Fruit fly (Drosophila melanogaster) whole organism, wandering third instar larva: ENCODE results near the gene CG13678.

ENCODE experiments used
- Abd-B ChIP-seq: fragments of >200 bp; optimal IDR thresholded peaks from 2 replicates; lab custom pipeline; 2017; ENCODE audit warnings: missing biosample characterization, missing genetic modification characterization
- CG32264 ChIP-seq: fragments of 200-800 bp; sonication (Bioruptor generic); optimal IDR thresholded peaks from 2 replicates; lab custom pipeline; 2016; ENCODE audit warnings: missing biosample characterization, missing genetic modification characterization
- CrebA ChIP-seq: fragments of 200-800 bp; sonication (Bioruptor generic); optimal IDR thresholded peaks from 2 replicates; lab custom pipeline; 2016; ENCODE audit warnings: missing biosample characterization, mild to moderate bottlenecking, missing genetic modification characterization, borderline replicate concordance
- Dfd ChIP-seq: fragments of >200 bp; optimal IDR thresholded peaks from 2 replicates; lab custom pipeline; 2017; ENCODE audit warnings: missing biosample characterization, missing genetic modification characterization
- Dif ChIP-seq: fragments of 200-275, 200-300 bp; sonication (Bioruptor generic); optimal IDR thresholded peaks from 2 replicates; lab custom pipeline; 2018; ENCODE audit warnings: missing biosample characterization, missing genetic modification characterization; ENCODE audit not compliant: partially characterized antibody
- GATAd ChIP-seq: sonication (Bioruptor generic); optimal IDR thresholded peaks from 2 replicates; lab custom pipeline; 2016; ENCODE audit warnings: missing biosample characterization, missing genetic modification characterization
- HLH106 ChIP-seq: fragments of 200-800 bp; optimal IDR thresholded peaks from 3 replicates; lab custom pipeline; 2019; ENCODE audit warnings: missing biosample characterization, mild to moderate bottlenecking, missing genetic modification characterization, moderate library complexity
- Hnf4 ChIP-seq: fragments of 200-800 bp; sonication (Bioruptor generic); optimal IDR thresholded peaks from 2 replicates; lab custom pipeline; 2016; ENCODE audit warnings: missing biosample characterization, mild to moderate bottlenecking, missing genetic modification characterization
- Hr78 ChIP-seq: fragments of >200 bp; optimal IDR thresholded peaks from 2 replicates; lab custom pipeline; 2017; ENCODE audit warnings: missing biosample characterization, missing genetic modification characterization
- Hr83 ChIP-seq: fragments of 200-300 bp; sonication (Bioruptor generic); optimal IDR thresholded peaks from 2 replicates; lab custom pipeline; 2016; ENCODE audit warnings: missing biosample characterization, mild to moderate bottlenecking, missing genetic modification characterization, moderate library complexity; ENCODE audit not compliant: poor library complexity, severe bottlenecking
- Jra ChIP-seq: sonication (Bioruptor generic); optimal IDR thresholded peaks from 2 replicates; lab custom pipeline; 2016; ENCODE audit warnings: missing biosample characterization, missing genetic modification characterization
- Myc ChIP-seq: fragments of >200 bp; optimal IDR thresholded peaks from 2 replicates; lab custom pipeline; 2017
- N ChIP-seq: fragments of >200 bp; optimal IDR thresholded peaks from 2 replicates; lab custom pipeline; 2018; ENCODE audit warnings: missing biosample characterization, missing external identifiers, missing genetic modification characterization
- OdsH ChIP-seq: fragments of 200-800 bp; sonication (Bioruptor generic); optimal IDR thresholded peaks from 2 replicates; lab custom pipeline; 2016; ENCODE audit warnings: missing biosample characterization, mild to moderate bottlenecking, missing genetic modification characterization
- Rel ChIP-seq, 2 experiments: fragments of 200-800 bp; sonication (Bioruptor generic) in 1 of 2; optimal IDR thresholded peaks; 2 replicates in 1 of 2; 3 replicates in 1 of 2; lab custom pipeline; 2016 to 2019; ENCODE audit warnings: mild to moderate bottlenecking in 2 of 2, missing biosample characterization in 2 of 2, missing genetic modification characterization in 2 of 2, moderate library complexity in 1 of 2
- Sp1 ChIP-seq: fragments of 200-800 bp; sonication (Bioruptor generic); optimal IDR thresholded peaks from 3 replicates; lab custom pipeline; 2019; ENCODE audit warnings: missing biosample characterization, mild to moderate bottlenecking, missing genetic modification characterization, moderate library complexity
- Vsx2 ChIP-seq: fragments of 200-300, 225-300 bp; sonication (Bioruptor generic); optimal IDR thresholded peaks from 2 replicates; lab custom pipeline; 2018; ENCODE audit warnings: missing biosample characterization, missing genetic modification characterization; ENCODE audit not compliant: partially characterized antibody
- br ChIP-seq: fragments of 200-800 bp; sonication (Bioruptor generic); optimal IDR thresholded peaks from 2 replicates; lab custom pipeline; 2016; ENCODE audit warnings: missing biosample characterization, missing genetic modification characterization
- brk ChIP-seq: fragments of 200-800 bp; sonication (Bioruptor generic); optimal IDR thresholded peaks from 2 replicates; lab custom pipeline; 2016; ENCODE audit warnings: missing biosample characterization, mild to moderate bottlenecking, missing genetic modification characterization
- dl ChIP-seq, 2 experiments: fragments of 175-275, 200-275 bp in 1 of 2; fragments of 200-275 bp in 1 of 2; sonication (Bioruptor generic); optimal IDR thresholded peaks; lab custom pipeline; 2018; ENCODE audit warnings: mild to moderate bottlenecking in 2 of 2, missing biosample characterization in 2 of 2, missing genetic modification characterization in 2 of 2, moderate library complexity in 2 of 2; ENCODE audit not compliant: partially characterized antibody in 2 of 2, insufficient read depth in 1 of 2
- dmrt93B ChIP-seq: fragments of 200-800 bp; sonication (Bioruptor generic); optimal IDR thresholded peaks from 2 replicates; lab custom pipeline; 2018; ENCODE audit warnings: missing biosample characterization, mild to moderate bottlenecking, missing genetic modification characterization
- dsf ChIP-seq: sonication (Bioruptor generic); optimal IDR thresholded peaks from 2 replicates; lab custom pipeline; 2016; ENCODE audit warnings: missing biosample characterization, missing genetic modification characterization, borderline replicate concordance
- ey ChIP-seq: fragments of 200-800 bp; sonication (Bioruptor generic); optimal IDR thresholded peaks from 2 replicates; lab custom pipeline; 2016; ENCODE audit warnings: missing biosample characterization, missing genetic modification characterization
- foxo ChIP-seq, 2 experiments: fragments of 200-800 bp; sonication (Bioruptor generic); optimal IDR thresholded peaks; 2 replicates in 1 of 2; 3 replicates in 1 of 2; lab custom pipeline; 2016 to 2017; ENCODE audit warnings: missing biosample characterization in 2 of 2, missing genetic modification characterization in 2 of 2
- fru ChIP-seq: fragments of 200-800 bp; sonication (Bioruptor generic); optimal IDR thresholded peaks from 3 replicates; lab custom pipeline; 2016; ENCODE audit warnings: missing biosample characterization, mild to moderate bottlenecking, missing genetic modification characterization
- h ChIP-seq: fragments of 200-800 bp; sonication (Bioruptor generic); optimal IDR thresholded peaks from 3 replicates; lab custom pipeline; 2016; ENCODE audit warnings: missing biosample characterization, mild to moderate bottlenecking, missing genetic modification characterization
- jim ChIP-seq: fragments of 175-275, 200-325 bp; sonication (Bioruptor generic); optimal IDR thresholded peaks from 2 replicates; lab custom pipeline; 2016; ENCODE audit warnings: missing biosample characterization, mild to moderate bottlenecking, missing genetic modification characterization
- lola ChIP-seq: fragments of >200 bp; optimal IDR thresholded peaks from 2 replicates; lab custom pipeline; 2017; ENCODE audit warnings: missing biosample characterization, missing genetic modification characterization
- pan ChIP-seq: fragments of >200 bp; optimal IDR thresholded peaks from 2 replicates; lab custom pipeline; 2017
- psq ChIP-seq: fragments of 200-800 bp; sonication (Bioruptor generic); optimal IDR thresholded peaks from 3 replicates; lab custom pipeline; 2017; ENCODE audit warnings: missing biosample characterization, mild to moderate bottlenecking, missing genetic modification characterization, moderate library complexity
- rgr ChIP-seq: fragments of 200-800 bp; sonication (Bioruptor generic); optimal IDR thresholded peaks from 3 replicates; lab custom pipeline; 2016; ENCODE audit warnings: missing biosample characterization, mild to moderate bottlenecking, missing genetic modification characterization
- sage ChIP-seq: fragments of 200-800 bp; sonication (Bioruptor generic); optimal IDR thresholded peaks from 2 replicates; lab custom pipeline; 2016; ENCODE audit warnings: missing biosample characterization, mild to moderate bottlenecking, missing genetic modification characterization
- sv ChIP-seq: fragments of 200-800 bp; sonication (Bioruptor generic); optimal IDR thresholded peaks from 3 replicates; lab custom pipeline; 2016; ENCODE audit warnings: missing biosample characterization, missing genetic modification characterization
- tai ChIP-seq: sonication (Bioruptor generic); optimal IDR thresholded peaks from 2 replicates; lab custom pipeline; 2016; ENCODE audit warnings: missing biosample characterization, missing genetic modification characterization
- usp ChIP-seq: fragments of >200 bp; optimal IDR thresholded peaks from 2 replicates; lab custom pipeline; 2017; ENCODE audit warnings: missing biosample characterization, missing genetic modification characterization
- woc ChIP-seq: sonication (Bioruptor generic); optimal IDR thresholded peaks from 2 replicates; lab custom pipeline; 2016; ENCODE audit warnings: missing biosample characterization, mild to moderate bottlenecking, missing genetic modification characterization

Gene CG13678

dm6 chr3L:8180464-8181137, 41.3 kb upstream of the CG13678 start, which contains the start of the genes mthl7 and Uxs:
Gene mthl7, minus strand, starts transcription at chr3L:8180514.
Gene Uxs, plus strand, starts transcription at chr3L:8180923.
- TF ChIP-seq HLH106 (tag; lab: Kevin White, UChicago) (no peak), Dfd (GFP tag; lab: Kevin White, UChicago) (no peak), Rel (GFP tag; optimal IDR thresholded peaks at IDR 0.05; lab: Kevin White, UChicago) (no peak), Rel (tag; optimal IDR thresholded peaks at IDR 0.05; lab: Kevin White, UChicago) (no peak), Hr83 (GFP tag; lab: Kevin White, UChicago) (no peak), tai (no peak), GATAd (no peak)

- TF ChIP-seq sv (GFP tag; lab: Kevin White, UChicago) (peak; percentile 60), Hnf4 (GFP tag; lab: Kevin White, UChicago) (peak; percentile 50), HLH106 (tag; lab: Kevin White, UChicago) (peak; percentile 28), ey (GFP tag; lab: Kevin White, UChicago) (peak; percentile 62), rgr (GFP tag; lab: Kevin White, UChicago) (peak; percentile 47), usp (GFP tag; lab: Kevin White, UChicago) (no peak), h (GFP tag; lab: Kevin White, UChicago) (peak; percentile 88), fru (GFP tag; lab: Kevin White, UChicago) (peak; percentile 85), Sp1 (peak; percentile 33), woc (GFP tag; lab: Kevin White, UChicago) (peak; percentile 50), br (GFP tag; lab: Kevin White, UChicago) (peak; percentile 56), OdsH (GFP tag; lab: Kevin White, UChicago) (peak; percentile 26), Hr78 (GFP tag; lab: Kevin White, UChicago) (no peak), foxo (GFP tag; optimal IDR thresholded peaks at IDR 0.05; lab: Kevin White, UChicago) (peak in 1 of 2 experiments; percentile 56), CrebA (GFP tag; lab: Kevin White, UChicago) (no peak), pan (lab: Kevin White, UChicago) (no peak), Hr83 (GFP tag; lab: Kevin White, UChicago) (no peak), Jra (GFP tag; lab: Kevin White, UChicago) (peak; percentile 68), psq (GFP tag; lab: Kevin White, UChicago) (peak; percentile 45), brk (GFP tag; lab: Kevin White, UChicago) (no peak)
Measured at dm6 chr3L:8185263-8186227, 36.4 kb upstream of the CG13678 start.

dm6 chr3L:8186627-8187396, 35.1 kb upstream of the CG13678 start, which contains the start of the genes ERR and Atg18a:
Gene ERR, minus strand, starts transcription at chr3L:8186671.
Gene Atg18a, plus strand, starts transcription at chr3L:8186857.
- TF ChIP-seq Hnf4 (GFP tag; lab: Kevin White, UChicago) = peak; percentile 90
- no peak for TF ChIP-seq lola (GFP tag; lab: Kevin White, UChicago)
- no peak for TF ChIP-seq brk (GFP tag; lab: Kevin White, UChicago)
- TF ChIP-seq sv (GFP tag; lab: Kevin White, UChicago) = peak; percentile 90
- TF ChIP-seq fru (GFP tag; lab: Kevin White, UChicago) = peak; percentile 87
- TF ChIP-seq Hr83 (GFP tag; lab: Kevin White, UChicago) = peak; percentile 88
- TF ChIP-seq Rel (GFP tag; optimal IDR thresholded peaks at IDR 0.05; lab: Kevin White, UChicago) = peak; percentile 49
- peak; percentile 69 for TF ChIP-seq Rel (tag; optimal IDR thresholded peaks at IDR 0.05; lab: Kevin White, UChicago)
- TF ChIP-seq dmrt93B (GFP tag; lab: Kevin White, UChicago) = peak; percentile 91
- no peak for TF ChIP-seq dl (GFP tag; optimal IDR thresholded peaks at IDR 0.05; lab: Kevin White, UChicago; ENCODE audit: insufficient read depth in 1 of 2, partially characterized antibody in 2 of 2)
- peak; percentile 80 for TF ChIP-seq br (GFP tag; lab: Kevin White, UChicago)
- peak in 1 of 2 experiments; percentile 92 for TF ChIP-seq foxo (GFP tag; optimal IDR thresholded peaks at IDR 0.05; lab: Kevin White, UChicago)
- peak; percentile 91 for TF ChIP-seq woc (GFP tag; lab: Kevin White, UChicago)
- TF ChIP-seq Hr78 (GFP tag; lab: Kevin White, UChicago) = no peak
- peak; percentile 88 for TF ChIP-seq Jra (GFP tag; lab: Kevin White, UChicago)
- peak; percentile 76 for TF ChIP-seq psq (GFP tag; lab: Kevin White, UChicago)
- TF ChIP-seq tai = no peak
- TF ChIP-seq h (GFP tag; lab: Kevin White, UChicago) = peak; percentile 91
- peak; percentile 50 for TF ChIP-seq sage
- TF ChIP-seq jim (GFP tag; lab: Kevin White, UChicago) = peak; percentile 36
- no peak for TF ChIP-seq Dfd (GFP tag; lab: Kevin White, UChicago)
- no peak for TF ChIP-seq Vsx2 (GFP tag; lab: Kevin White, UChicago)
- TF ChIP-seq usp (GFP tag; lab: Kevin White, UChicago) = no peak
- peak; percentile 63 for TF ChIP-seq N
- peak; percentile 86 for TF ChIP-seq dsf (GFP tag; lab: Kevin White, UChicago)
- peak; percentile 5 for TF ChIP-seq Dif
- peak; percentile 86 for TF ChIP-seq Sp1
- peak; percentile 29 for TF ChIP-seq CG32264 (GFP tag; lab: Kevin White, UChicago)
- peak; percentile 49 for TF ChIP-seq Myc
- no peak for TF ChIP-seq CrebA (GFP tag; lab: Kevin White, UChicago)
- peak; percentile 85 for TF ChIP-seq OdsH (GFP tag; lab: Kevin White, UChicago)
- no peak for TF ChIP-seq Abd-B
- peak; percentile 87 for TF ChIP-seq rgr (GFP tag; lab: Kevin White, UChicago)
